Fruit fly (Drosophila melanogaster): ENCODE data around the gene Ankle2.

- no peak for TF ChIP-seq CTCF (optimal IDR thresholded peaks at IDR 0.05)
- TF ChIP-seq CG8478 (optimal IDR thresholded peaks at IDR 0.05): no peak
Measured at dm6 chrX:17624983-17625401, 46.0 kb upstream of the Ankle2 start.

Data from S2 (cell line).